Fruit fly (Drosophila melanogaster) whole organism, adult: ENCODE results near the gene CG15449.

Source experiments
- CG5204 ChIP-seq: fragments of 200-800 bp; sonication (Bioruptor generic); optimal IDR thresholded peaks from 2 replicates; lab custom pipeline; 2016; ENCODE audit warnings: missing biosample characterization, missing genetic modification characterization
- ovo ChIP-seq: fragments of 200-800 bp; sonication (Bioruptor generic); optimal IDR thresholded peaks from 2 replicates; lab custom pipeline; 2016; ENCODE audit warnings: missing biosample characterization, missing genetic modification characterization
- pad ChIP-seq: fragments of 200-800 bp; sonication (Bioruptor generic); optimal IDR thresholded peaks from 3 replicates; lab custom pipeline; 2017; ENCODE audit warnings: missing biosample characterization, missing genetic modification characterization, mild to moderate bottlenecking, moderate library complexity, missing genetic modification reagents
- toe ChIP-seq: fragments of 200-800 bp; sonication (Bioruptor generic); optimal IDR thresholded peaks from 2 replicates; lab custom pipeline; 2016; ENCODE audit warnings: missing biosample characterization, missing genetic modification characterization

dm6 chrX:21053099-21053715 lies 12.8 kb upstream of the CG15449 start:
- TF ChIP-seq CG5204 (GFP tag; lab: Kevin White, UChicago): peak; percentile 56
- peak; percentile 85 for TF ChIP-seq ovo
- peak; percentile 68 for TF ChIP-seq toe
- TF ChIP-seq pad (GFP tag; lab: Kevin White, UChicago): peak; percentile 78
